Worm (Caenorhabditis elegans) whole organism, L4 larva: ENCODE measurements around the gene evl-14.

ENCODE experiments used
- D1046.2 ChIP-seq: fragments of 200-800 bp; sonication (Bioruptor generic); IDR thresholded peaks from 2 replicates; pipeline ENCODE4 v1.3.6; 2022; ENCODE audit warnings: missing genetic modification characterization, missing compliant biosample characterization
- F37D6.2 ChIP-seq: sonication (generic microtip); optimal IDR thresholded peaks from 2 replicates; lab custom pipeline; 2016; ENCODE audit warnings: mild to moderate bottlenecking, missing genetic modification characterization, missing compliant biosample characterization
- F49E8.2 ChIP-seq: sonication (generic microtip); optimal IDR thresholded peaks from 2 replicates; lab custom pipeline; 2016; ENCODE audit warnings: missing compliant biosample characterization, mild to moderate bottlenecking, missing genetic modification characterization, borderline replicate concordance
- T26A8.4 ChIP-seq: fragments of 200-800 bp; sonication (Bioruptor generic); IDR thresholded peaks from 2 replicates; pipeline ENCODE4 v1.3.6; 2022; ENCODE audit warnings: missing genetic modification characterization, missing compliant biosample characterization
- Y105C5A.15 ChIP-seq: fragments of 200-800 bp; sonication (Bioruptor generic); IDR thresholded peaks from 2 replicates; pipeline ENCODE4 v1.3.6; 2022; ENCODE audit warnings: missing genetic modification characterization, missing compliant biosample characterization
- Y48G9A.11 ChIP-seq: fragments of 200-800 bp; sonication (Bioruptor generic); IDR thresholded peaks from 2 replicates; pipeline ENCODE4 v1.3.6; 2022; ENCODE audit warnings: missing genetic modification reagents, missing genetic modification characterization, missing compliant biosample characterization
- ZK546.5 ChIP-seq, 2 experiments: sonication (generic microtip); optimal IDR thresholded peaks; 2 replicates each; lab custom pipeline; 2017; ENCODE audit warnings: missing biosample characterization in 2 of 2, missing genetic modification characterization in 2 of 2
- aha-1 ChIP-seq: fragments of 150-350 bp; peaks from one replicate; lab custom pipeline; 2014; ENCODE audit warnings: missing biosample characterization, missing genetic modification characterization
- ama-1 ChIP-seq: fragments of 150-350 bp; optimal IDR thresholded peaks from 2 replicates; lab custom pipeline; 2014; ENCODE audit warnings: inconsistent platforms, mixed read lengths
- arid-1 ChIP-seq: fragments of 200-800 bp; sonication (Bioruptor generic); conservative IDR thresholded peaks from 2 replicates; pipeline ENCODE4 v1.3.6; 2022; ENCODE audit warnings: missing genetic modification reagents, missing genetic modification characterization, missing compliant biosample characterization
- attf-4 ChIP-seq: sonication (generic microtip); optimal IDR thresholded peaks from 3 replicates; lab custom pipeline; 2017; ENCODE audit warnings: missing biosample characterization, missing genetic modification characterization
- ceh-62 ChIP-seq: sonication (generic microtip); optimal IDR thresholded peaks from 2 replicates; lab custom pipeline; 2017; ENCODE audit warnings: missing biosample characterization, missing genetic modification characterization
- ceh-82 ChIP-seq: sonication (generic microtip); optimal IDR thresholded peaks from 2 replicates; lab custom pipeline; 2017; ENCODE audit warnings: missing biosample characterization, missing genetic modification characterization
- ctbp-1 ChIP-seq: fragments of 200-800 bp; sonication (Bioruptor generic); IDR thresholded peaks from 2 replicates; pipeline ENCODE4 v1.3.6; 2022; ENCODE audit warnings: missing genetic modification reagents, missing genetic modification characterization, missing compliant biosample characterization
- dmd-6 ChIP-seq: fragments of 200-800 bp; sonication (Bioruptor generic); IDR thresholded peaks from 2 replicates; pipeline ENCODE4 v1.3.6; 2022; ENCODE audit warnings: missing genetic modification reagents, missing genetic modification characterization, missing compliant biosample characterization
- dmd-8 ChIP-seq: fragments of 200-800 bp; sonication (Bioruptor generic); IDR thresholded peaks from 2 replicates; pipeline ENCODE4 v1.3.6; 2022; ENCODE audit warnings: missing genetic modification characterization, missing compliant biosample characterization
- dmd-9 ChIP-seq: fragments of 200-800 bp; sonication (Bioruptor generic); IDR thresholded peaks from 2 replicates; pipeline ENCODE4 v1.3.6; 2022; ENCODE audit warnings: missing genetic modification reagents, missing genetic modification characterization, missing compliant biosample characterization
- egl-43 ChIP-seq: fragments of 200-800 bp; sonication (Bioruptor generic); IDR thresholded peaks from 2 replicates; pipeline ENCODE4 v1.3.6; 2022; ENCODE audit warnings: missing genetic modification reagents, missing genetic modification characterization, missing compliant biosample characterization
- fkh-10 ChIP-seq: fragments of 150-350 bp; optimal IDR thresholded peaks from 2 replicates; lab custom pipeline; 2014; ENCODE audit warnings: missing biosample characterization, missing genetic modification reagents, missing genetic modification characterization
- hif-1 ChIP-seq, 2 experiments: sonication (generic microtip); optimal IDR thresholded peaks; 2 replicates each; lab custom pipeline; 2016 to 2017; ENCODE audit warnings: missing compliant biosample characterization in 2 of 2, missing genetic modification characterization in 2 of 2, missing genetic modification reagents in 2 of 2, missing genotype in 2 of 2, mild to moderate bottlenecking in 1 of 2
- hlh-11 ChIP-seq: fragments of 200-800 bp; sonication (Bioruptor generic); optimal IDR thresholded peaks from 2 replicates; lab custom pipeline; 2018; ENCODE audit warnings: mild to moderate bottlenecking, missing genetic modification characterization, missing compliant biosample characterization
- hmg-1.1 ChIP-seq: fragments of 200-800 bp; sonication (Bioruptor generic); IDR thresholded peaks from 2 replicates; pipeline ENCODE4 v1.3.6; 2022; ENCODE audit warnings: missing genetic modification reagents, missing genetic modification characterization, missing compliant biosample characterization
- jun-1 ChIP-seq: fragments of 150-350 bp; optimal IDR thresholded peaks from 2 replicates; lab custom pipeline; 2014; ENCODE audit warnings: missing biosample characterization, missing genetic modification reagents, missing genetic modification characterization
- lim-7 ChIP-seq: fragments of 200-800 bp; sonication (Bioruptor generic); IDR thresholded peaks from 2 replicates; pipeline ENCODE4 v1.3.6; 2022; ENCODE audit warnings: missing genetic modification characterization, missing compliant biosample characterization
- lin-13 ChIP-seq: fragments of 150-350 bp; optimal IDR thresholded peaks from 2 replicates; lab custom pipeline; 2014; ENCODE audit warnings: missing biosample characterization, missing genetic modification reagents, missing genetic modification characterization
- lin-15B ChIP-seq: fragments of 150-350 bp; sonication (generic microtip); optimal IDR thresholded peaks from 3 replicates; lab custom pipeline; 2014; ENCODE audit warnings: missing biosample characterization, missing genetic modification characterization
- lin-29 ChIP-seq: fragments of 200-800 bp; sonication (Bioruptor generic); IDR thresholded peaks from 2 replicates; pipeline ENCODE4 v1.3.6; 2022; ENCODE audit warnings: missing genetic modification reagents, missing genetic modification characterization, missing compliant biosample characterization
- lsy-2 ChIP-seq, 2 experiments: fragments of 150-350 bp in 1 of 2; sonication (generic microtip) in 1 of 2; optimal IDR thresholded peaks; 2 replicates each; lab custom pipeline; 2014 to 2017; ENCODE audit warnings: missing biosample characterization in 2 of 2, missing genetic modification characterization in 2 of 2
- mdl-1 ChIP-seq, 2 experiments: fragments of 150-350 bp in 1 of 2; sonication (generic microtip) in 1 of 2; optimal IDR thresholded peaks; 2 replicates each; lab custom pipeline; 2014 to 2017; ENCODE audit warnings: missing biosample characterization in 2 of 2, missing genetic modification characterization in 2 of 2
- mes-2 ChIP-seq: sonication (generic microtip); optimal IDR thresholded peaks from 2 replicates; lab custom pipeline; 2016; ENCODE audit warnings: missing genotype, mild to moderate bottlenecking, missing genetic modification characterization, missing compliant biosample characterization; ENCODE audit not compliant: poor library complexity, severe bottlenecking
- mxl-2 ChIP-seq: fragments of 200-800 bp; sonication (Bioruptor generic); conservative IDR thresholded peaks from 2 replicates; pipeline ENCODE4 v1.3.6; 2022; ENCODE audit warnings: missing genetic modification reagents, missing genetic modification characterization, missing compliant biosample characterization
- mxl-3 ChIP-seq: fragments of 200-800 bp; sonication (Bioruptor generic); optimal IDR thresholded peaks from 2 replicates; lab custom pipeline; 2018; ENCODE audit warnings: mild to moderate bottlenecking, missing genetic modification characterization, missing compliant biosample characterization
- nhr-10 ChIP-seq: fragments of 150-350 bp; optimal IDR thresholded peaks from 2 replicates; lab custom pipeline; 2014; ENCODE audit warnings: missing biosample characterization, missing genetic modification characterization
- nhr-237 ChIP-seq: sonication (generic microtip); optimal IDR thresholded peaks from 2 replicates; lab custom pipeline; 2017; ENCODE audit warnings: missing biosample characterization, missing genetic modification characterization
- nhr-6 ChIP-seq: fragments of 150-350 bp; optimal IDR thresholded peaks from 2 replicates; lab custom pipeline; 2014; ENCODE audit warnings: missing biosample characterization, missing genetic modification characterization
- nhr-76 ChIP-seq: fragments of 150-350 bp; optimal IDR thresholded peaks from 2 replicates; lab custom pipeline; 2014; ENCODE audit warnings: missing biosample characterization, missing genetic modification characterization
- pha-4 ChIP-seq, 2 experiments: fragments of 150-350 bp in 1 of 2; fragments of 200-800 bp in 1 of 2; sonication (Bioruptor generic) in 1 of 2; IDR thresholded peaks in 1 of 2; optimal IDR thresholded peaks in 1 of 2; 2 replicates each; pipeline versions ENCODE4 v1.3.6 to Lab custom; 2014 to 2022; ENCODE audit warnings: missing genetic modification characterization in 2 of 2, missing genetic modification reagents in 2 of 2, missing biosample characterization in 1 of 2, missing compliant biosample characterization in 1 of 2
- pqm-1 ChIP-seq: sonication (generic microtip); optimal IDR thresholded peaks from 2 replicates; lab custom pipeline; 2017; ENCODE audit warnings: missing biosample characterization, missing genetic modification characterization
- rbr-2 ChIP-seq: sonication (generic microtip); optimal IDR thresholded peaks from 2 replicates; lab custom pipeline; 2016; ENCODE audit warnings: missing genotype, missing genetic modification characterization, missing compliant biosample characterization
- set-16 ChIP-seq: fragments of 200-800 bp; sonication (Bioruptor generic); IDR thresholded peaks from 2 replicates; pipeline ENCODE4 v1.3.6; 2022; ENCODE audit warnings: missing genetic modification reagents, missing genetic modification characterization, missing compliant biosample characterization
- skn-1 ChIP-seq: fragments of 150-350 bp; optimal IDR thresholded peaks from 2 replicates; lab custom pipeline; 2014; ENCODE audit warnings: missing biosample characterization, missing genetic modification characterization
- snpc-4 ChIP-seq: fragments of 150-350 bp; optimal IDR thresholded peaks from 2 replicates; lab custom pipeline; 2014; ENCODE audit warnings: missing biosample characterization, missing genetic modification characterization
- tag-97 ChIP-seq: fragments of 200-800 bp; sonication (Bioruptor generic); IDR thresholded peaks from 2 replicates; pipeline ENCODE4 v1.3.6; 2022; ENCODE audit warnings: missing genetic modification characterization, missing compliant biosample characterization
- unc-39 ChIP-seq: sonication (generic microtip); optimal IDR thresholded peaks from 2 replicates; lab custom pipeline; 2017; ENCODE audit warnings: missing biosample characterization, missing genetic modification characterization
- unc-62 ChIP-seq, 3 experiments: fragments of 150-350 bp in 1 of 3; sonication (generic microtip); optimal IDR thresholded peaks in 2 of 3; peaks in 1 of 3; 1 replicate in 1 of 3; 2 replicates in 2 of 3; lab custom pipeline; 2014 to 2017; ENCODE audit warnings: missing biosample characterization in 3 of 3, missing genetic modification characterization in 3 of 3, missing genetic modification reagents in 3 of 3, missing genotype in 1 of 3
- zfp-3 ChIP-seq: fragments of 200-800 bp; sonication (Bioruptor generic); conservative IDR thresholded peaks from 2 replicates; pipeline ENCODE4 v1.3.6; 2022; ENCODE audit warnings: missing genetic modification reagents, missing genetic modification characterization, missing compliant biosample characterization
- zip-2 ChIP-seq: fragments of 150-350 bp; optimal IDR thresholded peaks from 2 replicates; lab custom pipeline; 2014; ENCODE audit warnings: missing biosample characterization, missing genetic modification characterization
- ztf-11 ChIP-seq: fragments of 150-350 bp; optimal IDR thresholded peaks from 2 replicates; lab custom pipeline; 2014; ENCODE audit warnings: missing biosample characterization, missing genetic modification characterization
- ztf-7 ChIP-seq: fragments of 150-350 bp; optimal IDR thresholded peaks from 2 replicates; lab custom pipeline; 2014; ENCODE audit warnings: missing biosample characterization, missing genetic modification characterization

Gene evl-14

DNA sequence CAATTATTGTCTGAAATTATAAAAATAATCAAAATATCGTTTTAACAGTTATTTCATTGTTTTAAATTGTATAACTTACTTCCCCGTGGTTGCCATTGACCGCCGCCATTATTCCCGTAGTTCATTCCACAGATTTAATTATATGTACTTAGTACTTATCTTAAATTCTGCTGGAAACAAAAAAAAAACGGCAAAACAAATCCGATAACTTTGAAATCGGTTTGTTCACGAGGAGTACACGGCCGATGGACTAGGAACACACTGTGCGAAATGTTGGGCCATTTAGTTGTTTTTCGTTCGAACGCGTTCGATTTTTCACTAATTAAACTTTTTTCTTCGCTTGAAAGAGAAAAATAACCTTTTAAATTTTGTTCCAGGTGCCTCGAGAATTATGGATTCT is 30.1 kb upstream of the evl-14 start, which contains the start of the genes B0285.3 and lcmt-1 (continued):
- no peak for TF ChIP-seq nhr-237 (tag; lab: Kevin White, UChicago)
- no peak for TF ChIP-seq attf-4 (tag; lab: Kevin White, UChicago)
- no peak for TF ChIP-seq lin-13 (GFP tag; lab: Kevin White, UChicago)
- no peak for TF ChIP-seq snpc-4 (tag; lab: Kevin White, UChicago)
- TF ChIP-seq D1046.2 (GFP tag; lab: Robert Waterston, UW): no peak
- TF ChIP-seq aha-1 (tag; lab: Kevin White, UChicago): peak; percentile 72

DNA sequence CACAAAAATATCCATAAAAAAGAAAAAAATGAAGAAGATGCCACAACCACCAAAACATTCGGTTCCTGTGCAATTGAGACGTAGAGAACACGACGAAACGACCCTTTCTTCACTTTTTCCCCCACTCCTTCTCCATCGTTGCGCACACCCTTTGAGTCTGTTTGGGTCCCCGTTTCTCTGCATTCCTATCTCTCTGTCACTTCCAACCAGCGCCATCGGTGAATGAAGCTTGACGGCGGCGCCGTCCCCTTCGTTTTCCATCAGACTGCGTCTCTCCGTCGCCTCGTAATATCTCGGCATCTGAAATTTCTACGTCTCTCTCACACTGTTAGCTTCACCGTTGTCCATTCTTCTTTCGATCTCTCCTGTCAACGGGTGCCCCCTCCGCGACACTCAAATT is 22.7 kb upstream of the evl-14 start:
- TF ChIP-seq ztf-7 (tag; lab: Kevin White, UChicago) (no peak), hlh-11 (peak; percentile 0), zip-2 (tag; lab: Kevin White, UChicago) (no peak), hif-1 (tag; optimal IDR thresholded peaks at IDR 0.05; lab: Kevin White, UChicago) (peak in 1 of 2 experiments; percentile 31), egl-43 (GFP tag; lab: Robert Waterston, UW) (peak; percentile 51; the same call in 1 of the 2 replicates), fkh-10 (GFP tag; lab: Kevin White, UChicago) (peak; percentile 6), lim-7 (no peak), hmg-1.1 (GFP tag; lab: Robert Waterston, UW) (peak; percentile 74), mes-2 (tag; lab: Kevin White, UChicago) (peak; percentile 26), lsy-2 (tag; optimal IDR thresholded peaks at IDR 0.05; lab: Kevin White, UChicago) (peak; percentile 17 to 35), nhr-6 (no peak), arid-1 (GFP tag; lab: Robert Waterston, UW) (no peak), rbr-2 (peak; percentile 54), aha-1 (tag; lab: Kevin White, UChicago) (no peak), Y105C5A.15 (GFP tag; lab: Robert Waterston, UW) (no peak), nhr-76 (no peak), mdl-1 (tag; optimal IDR thresholded peaks at IDR 0.05; lab: Kevin White, UChicago) (peak in 1 of 2 experiments; percentile 59), jun-1 (no peak), dmd-6 (GFP tag; lab: Robert Waterston, UW) (no peak), unc-39 (tag; lab: Kevin White, UChicago) (no peak), set-16 (peak; percentile 42; the same call in 1 of the 2 replicates), unc-62 (GFP tag; optimal IDR thresholded peaks at IDR 0.05 in 1 of 2; lab: Kevin White, UChicago) (peak in 1 of 2 experiments; percentile 42), unc-62 (tag; optimal IDR thresholded peaks at IDR 0.05; lab: Kevin White, UChicago) (no peak), T26A8.4 (GFP tag; lab: Robert Waterston, UW) (no peak), ceh-82 (tag; lab: Kevin White, UChicago) (no peak), mxl-3 (GFP tag; lab: Kevin White, UChicago) (peak; percentile 2), mxl-2 (GFP tag; lab: Robert Waterston, UW) (no peak), ceh-62 (no peak), attf-4 (tag; lab: Kevin White, UChicago) (no peak), skn-1 (tag; lab: Kevin White, UChicago) (no peak), Y48G9A.11 (GFP tag; lab: Robert Waterston, UW) (no peak)

DNA sequence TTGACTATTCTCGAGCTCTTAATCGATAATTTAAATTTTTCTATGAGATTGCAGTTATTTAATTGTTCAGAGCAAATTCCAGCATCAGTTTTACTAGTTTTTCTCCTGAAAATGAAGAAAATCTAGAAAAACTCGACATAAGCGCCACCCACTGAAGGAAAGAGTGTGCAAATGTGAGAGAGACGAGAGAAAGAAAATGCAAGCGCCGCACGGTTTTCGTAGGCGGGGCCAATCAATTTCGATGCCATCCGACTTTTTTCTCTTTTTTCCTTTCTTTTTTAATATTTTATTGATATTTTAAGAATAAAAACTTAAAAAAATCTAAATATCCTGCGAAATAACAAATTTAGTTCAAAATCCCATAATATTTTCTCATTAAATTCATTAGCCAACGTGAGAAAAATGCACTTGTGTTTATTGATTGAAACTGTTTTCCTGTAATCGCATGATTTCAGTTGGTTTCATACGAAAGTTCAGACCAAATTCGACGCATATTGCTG is 19.7 kb upstream of the evl-14 start, which contains the start of gene cdk-12:
Gene cdk-12 (plus strand): TSS at position 450 of the 500 bp plus-strand sequence.
- no peak for TF ChIP-seq tag-97 (GFP tag; lab: Robert Waterston, UW)
- TF ChIP-seq F49E8.2 (tag; lab: Kevin White, UChicago): no peak
- TF ChIP-seq T26A8.4 (GFP tag; lab: Robert Waterston, UW): no peak
- TF ChIP-seq lin-29 (GFP tag; lab: Robert Waterston, UW): no peak
- no peak for TF ChIP-seq ZK546.5 (tag; optimal IDR thresholded peaks at IDR 0.05; lab: Kevin White, UChicago)
- no peak for TF ChIP-seq lin-15B (tag; lab: Kevin White, UChicago)
- no peak for TF ChIP-seq zfp-3 (GFP tag; lab: Robert Waterston, UW)
- no peak for TF ChIP-seq dmd-8 (GFP tag; lab: Robert Waterston, UW)
- no peak for TF ChIP-seq pha-4 (GFP tag; IDR thresholded peaks at IDR 0.05; lab: Robert Waterston, UW)
- peak; percentile 12 for TF ChIP-seq pha-4 (tag; optimal IDR thresholded peaks at IDR 0.05; lab: Kevin White, UChicago)
- TF ChIP-seq lsy-2 (tag; optimal IDR thresholded peaks at IDR 0.05; lab: Kevin White, UChicago): peak in 1 of 2 experiments; percentile 70
- no peak for TF ChIP-seq ztf-11 (tag; lab: Kevin White, UChicago)
- no peak for TF ChIP-seq pqm-1 (tag; lab: Kevin White, UChicago)
- no peak for TF ChIP-seq dmd-9 (GFP tag; lab: Robert Waterston, UW)
- no peak for TF ChIP-seq jun-1
- TF ChIP-seq nhr-6: peak; percentile 15
- no peak for TF ChIP-seq ctbp-1 (GFP tag; lab: Robert Waterston, UW)
- no peak for TF ChIP-seq D1046.2 (GFP tag; lab: Robert Waterston, UW)
- TF ChIP-seq F37D6.2 (tag; lab: Kevin White, UChicago): no peak
- TF ChIP-seq nhr-10 (tag; lab: Kevin White, UChicago): no peak
- no peak for TF ChIP-seq ama-1 (lab: Kevin White, UChicago)
